Worm (Caenorhabditis elegans): ENCODE results near the gene F01D5.2.

Gene F01D5.2

DNA sequence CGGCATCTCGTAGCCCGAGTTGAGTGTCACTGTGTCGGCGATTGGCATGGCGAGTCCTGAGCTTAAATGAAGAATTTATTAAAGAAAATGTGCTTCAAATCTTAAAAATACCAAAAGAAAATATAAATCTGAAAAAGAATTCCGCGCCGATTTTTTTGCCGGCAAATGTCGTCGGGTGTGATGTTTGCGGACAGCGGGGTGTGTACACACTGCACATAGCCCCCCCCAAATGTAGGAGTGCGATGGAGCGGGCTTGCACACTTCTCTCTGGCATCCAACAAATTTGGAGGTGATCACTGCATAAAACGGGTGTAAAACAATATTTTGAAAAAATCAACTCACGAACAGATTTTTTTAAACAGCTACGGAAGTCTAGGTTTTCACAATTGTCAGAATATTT is 22.7 kb downstream of the F01D5.2 start, which contains the start of gene Y39G8B.2 (continued):
- TF ChIP-seq snpc-1.3 (tag; optimal IDR thresholded peaks at IDR 0.05; ENCODE audit: insufficient read depth): no peak
- TF ChIP-seq atf-7 (tag; optimal IDR thresholded peaks at IDR 0.05): no peak
- no peak for TF ChIP-seq ztf-28 (GFP tag; IDR thresholded peaks at IDR 0.05)
- no peak for TF ChIP-seq let-526 (GFP tag; IDR thresholded peaks at IDR 0.05)
- TF ChIP-seq mes-4 (tag; optimal IDR thresholded peaks at IDR 0.05): no peak
- no peak for TF ChIP-seq ceh-40 (GFP tag; IDR thresholded peaks at IDR 0.05)
- TF ChIP-seq T26A5.8 (tag; optimal IDR thresholded peaks at IDR 0.05): no peak
- no peak for TF ChIP-seq ztf-22 (GFP tag; optimal IDR thresholded peaks at IDR 0.05)
- no peak for TF ChIP-seq nhr-120 (GFP tag; IDR thresholded peaks at IDR 0.05)
- TF ChIP-seq chd-7 (tag; optimal IDR thresholded peaks at IDR 0.05): peak; percentile 1
- no peak for TF ChIP-seq F52B5.7 (tag; optimal IDR thresholded peaks at IDR 0.05)
- no peak for TF ChIP-seq sdz-38 (tag; optimal IDR thresholded peaks at IDR 0.05)
- no peak for TF ChIP-seq hlh-26 (GFP tag; conservative IDR thresholded peaks at IDR 0.05)
- TF ChIP-seq ceh-27 (GFP tag; optimal IDR thresholded peaks at IDR 0.05): peak; percentile 79
- TF ChIP-seq egl-18 (GFP tag; IDR thresholded peaks at IDR 0.05): no peak
- TF ChIP-seq lin-35 (GFP tag; optimal IDR thresholded peaks at IDR 0.05): peak in 1 of 3 experiments; percentile 72
- TF ChIP-seq tbx-9 (tag; optimal IDR thresholded peaks at IDR 0.05; ENCODE audit: borderline replicate concordance): no peak
- peak in 1 of 2 experiments; percentile 1 for TF ChIP-seq let-607 (tag; optimal IDR thresholded peaks at IDR 0.05)
- peak; percentile 69 for TF ChIP-seq nfyb-1 (GFP tag; IDR thresholded peaks at IDR 0.05)
- TF ChIP-seq nfya-1 (tag; optimal IDR thresholded peaks at IDR 0.05; ENCODE audit: borderline replicate concordance, insufficient read depth): no peak
- peak; percentile 63 for TF ChIP-seq ceh-100 (GFP tag; IDR thresholded peaks at IDR 0.05)
- no peak for TF ChIP-seq lin-54 (GFP tag; optimal IDR thresholded peaks at IDR 0.05)
- no peak for TF ChIP-seq lsl-1 (GFP tag; optimal IDR thresholded peaks at IDR 0.05)
- no peak for TF ChIP-seq ceh-91 (GFP tag; IDR thresholded peaks at IDR 0.05)
- no peak for TF ChIP-seq Y95B8A.8 (GFP tag; IDR thresholded peaks at IDR 0.05)
- no peak for TF ChIP-seq gei-17 (GFP tag; optimal IDR thresholded peaks at IDR 0.05)
- TF ChIP-seq B0261.1 (tag; optimal IDR thresholded peaks at IDR 0.05): no peak
- TF ChIP-seq ztf-25 (GFP tag; IDR thresholded peaks at IDR 0.05): no peak
- TF ChIP-seq T07F8.4 (tag; optimal IDR thresholded peaks at IDR 0.05): no peak
- TF ChIP-seq hrde-1 (tag; optimal IDR thresholded peaks at IDR 0.05; ENCODE audit: borderline replicate concordance): no peak
- no peak for TF ChIP-seq F37B4.10 (GFP tag; IDR thresholded peaks at IDR 0.05)
- TF ChIP-seq B0336.3 (GFP tag; IDR thresholded peaks at IDR 0.05): peak; percentile 50; the same call in 1 of the 2 replicates
- no peak for TF ChIP-seq D2030.7 (GFP tag; IDR thresholded peaks at IDR 0.05)
- peak; percentile 40 for TF ChIP-seq efl-1 (GFP tag; optimal IDR thresholded peaks at IDR 0.05)
- no peak for TF ChIP-seq lin-26 (GFP tag; IDR thresholded peaks at IDR 0.05)
- no peak for TF ChIP-seq ztf-26 (tag; optimal IDR thresholded peaks at IDR 0.05)
- TF ChIP-seq ekl-4 (GFP tag; IDR thresholded peaks at IDR 0.05): peak; percentile 44; the same call in 1 of the 2 replicates
- TF ChIP-seq F10E7.11 (tag; optimal IDR thresholded peaks at IDR 0.05): no peak
- TF ChIP-seq aptf-2 (GFP tag; conservative IDR thresholded peaks at IDR 0.05): no peak
- no peak for TF ChIP-seq die-1 (tag; optimal IDR thresholded peaks at IDR 0.05)
- no peak for TF ChIP-seq dpff-1 (tag; optimal IDR thresholded peaks at IDR 0.05)
- TF ChIP-seq dox-1 (GFP tag; IDR thresholded peaks at IDR 0.05): no peak; the same call in 1 of the 2 replicates
- TF ChIP-seq C17E4.6 (GFP tag; IDR thresholded peaks at IDR 0.05): no peak
- no peak for TF ChIP-seq unc-62 (GFP tag; optimal IDR thresholded peaks at IDR 0.05)
- TF ChIP-seq snpc-3.4 (tag; optimal IDR thresholded peaks at IDR 0.05): no peak
- no peak for TF ChIP-seq mel-28 (tag; optimal IDR thresholded peaks at IDR 0.05; ENCODE audit: borderline replicate concordance)
- TF ChIP-seq egrh-3 (GFP tag; IDR thresholded peaks at IDR 0.05): peak; percentile 74
- no peak for TF ChIP-seq lag-1 (GFP tag; IDR thresholded peaks at IDR 0.05)
- TF ChIP-seq F55B11.4 (tag; optimal IDR thresholded peaks at IDR 0.05; ENCODE audit: borderline replicate concordance, insufficient read depth): no peak

All from whole organism, young adult.